Fruit fly (Drosophila melanogaster): Measurements from ENCODE around the gene CG5618.

DNA sequence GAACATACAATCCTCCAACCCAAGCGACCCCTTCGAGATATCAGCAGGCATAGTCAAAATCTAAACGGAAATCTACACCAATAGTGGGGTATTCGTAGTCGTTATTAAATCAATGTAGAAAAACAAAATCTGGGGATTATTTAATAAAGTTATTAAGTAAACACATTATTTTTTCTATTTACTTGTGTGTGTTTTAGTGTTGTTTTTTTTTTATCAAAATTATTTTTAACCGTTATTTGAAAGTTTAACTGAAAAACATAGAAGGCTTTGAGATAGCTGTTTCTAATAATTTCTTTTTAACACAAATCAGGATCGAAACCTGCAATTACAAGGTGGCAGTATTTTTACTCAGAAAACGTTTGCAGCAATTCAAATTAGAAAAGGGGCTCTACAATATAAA is 43.9 kb upstream of the CG5618 start, which contains the start of gene polo:
- TF ChIP-seq CG8478 (optimal IDR thresholded peaks at IDR 0.05) = no peak
- no peak for TF ChIP-seq CTCF (optimal IDR thresholded peaks at IDR 0.05)
